Fruit fly (Drosophila melanogaster) whole organism, prepupa: Measurements from ENCODE around the gene CG14868.

Experiments used
- Blimp-1 ChIP-seq: fragments of 200-800 bp; sonication (Bioruptor generic); optimal IDR thresholded peaks from 3 replicates; lab custom pipeline; 2017; ENCODE audit warnings: missing biosample characterization, missing genetic modification characterization, mild to moderate bottlenecking, moderate library complexity, missing genetic modification reagents
- CG10631 ChIP-seq: fragments of 200-800 bp; sonication (Bioruptor generic); optimal IDR thresholded peaks from 2 replicates; lab custom pipeline; 2016; ENCODE audit warnings: missing biosample characterization, missing genetic modification characterization
- CG11294 ChIP-seq: fragments of 200-800 bp; sonication (Bioruptor generic); IDR thresholded peaks from 2 replicates; pipeline ENCODE4 v1.3.6; 2022; ENCODE audit warnings: missing biosample characterization, missing genetic modification characterization
- CG11762 ChIP-seq: fragments of 200-800 bp; sonication (Bioruptor generic); optimal IDR thresholded peaks from 3 replicates; lab custom pipeline; 2016; ENCODE audit warnings: missing biosample characterization, missing genetic modification characterization; ENCODE audit not compliant: insufficient read depth
- CG1621 ChIP-seq: fragments of 200-800 bp; sonication (Bioruptor generic); optimal IDR thresholded peaks from 3 replicates; lab custom pipeline; 2018; ENCODE audit warnings: missing biosample characterization, mild to moderate bottlenecking, missing genetic modification characterization
- CG3032 ChIP-seq: fragments of 200-800 bp; optimal IDR thresholded peaks from 2 replicates; lab custom pipeline; 2019; ENCODE audit warnings: missing biosample characterization, mild to moderate bottlenecking, missing genetic modification characterization, moderate library complexity
- CG31627 ChIP-seq: fragments of 200-800 bp; sonication (Bioruptor generic); optimal IDR thresholded peaks from 3 replicates; lab custom pipeline; 2016; ENCODE audit warnings: missing biosample characterization, missing genetic modification characterization
- CG32006 ChIP-seq: fragments of 200-800 bp; sonication (Bioruptor generic); optimal IDR thresholded peaks from 3 replicates; lab custom pipeline; 2017; ENCODE audit warnings: missing biosample characterization, mild to moderate bottlenecking, missing genetic modification characterization
- CG34406 ChIP-seq: fragments of 200-800 bp; sonication (Bioruptor generic); optimal IDR thresholded peaks from 3 replicates; lab custom pipeline; 2016; ENCODE audit warnings: missing biosample characterization, missing genetic modification characterization
- CG3919 ChIP-seq: fragments of 200-800 bp; sonication (Bioruptor generic); optimal IDR thresholded peaks from 3 replicates; lab custom pipeline; 2016; ENCODE audit warnings: missing biosample characterization, missing genetic modification characterization
- CG4318 ChIP-seq: fragments of 200-800 bp; sonication (Bioruptor generic); optimal IDR thresholded peaks from 3 replicates; lab custom pipeline; 2017; ENCODE audit warnings: missing biosample characterization, mild to moderate bottlenecking, missing genetic modification characterization
- CG6163 ChIP-seq: fragments of 200-800 bp; sonication (Bioruptor generic); IDR thresholded peaks from 3 replicates; pipeline ENCODE4 v1.3.6; 2022; ENCODE audit warnings: missing biosample characterization, missing genetic modification characterization
- CG6276 ChIP-seq: fragments of 200-800 bp; sonication (Bioruptor generic); optimal IDR thresholded peaks from 2 replicates; lab custom pipeline; 2017; ENCODE audit warnings: missing biosample characterization, mild to moderate bottlenecking, missing genetic modification characterization
- CG6792 ChIP-seq: fragments of 200-800 bp; sonication (Bioruptor generic); optimal IDR thresholded peaks from 3 replicates; lab custom pipeline; 2016; ENCODE audit warnings: missing biosample characterization, missing genetic modification characterization
- CG6854 ChIP-seq: fragments of 200-800 bp; sonication (Bioruptor generic); optimal IDR thresholded peaks from 2 replicates; lab custom pipeline; 2017; ENCODE audit warnings: missing biosample characterization, mild to moderate bottlenecking, missing genetic modification characterization
- CG7368 ChIP-seq: fragments of 200-800 bp; sonication (Bioruptor generic); optimal IDR thresholded peaks from 3 replicates; lab custom pipeline; 2016; ENCODE audit warnings: missing biosample characterization, missing genetic modification characterization
- CG8319 ChIP-seq: fragments of 200-800 bp; sonication (Bioruptor generic); optimal IDR thresholded peaks from 3 replicates; lab custom pipeline; 2016; ENCODE audit warnings: missing biosample characterization, missing genetic modification characterization
- CG9139 ChIP-seq: fragments of 200-800 bp; sonication (Bioruptor generic); optimal IDR thresholded peaks from 3 replicates; lab custom pipeline; 2017; ENCODE audit warnings: missing biosample characterization, mild to moderate bottlenecking, missing genetic modification characterization
- Eip75B ChIP-seq: fragments of 200-800 bp; sonication (Bioruptor generic); optimal IDR thresholded peaks from 3 replicates; lab custom pipeline; 2016; ENCODE audit warnings: missing biosample characterization, missing genetic modification characterization
- Eip93F ChIP-seq: fragments of 200-800 bp; sonication (Bioruptor generic); optimal IDR thresholded peaks from 2 replicates; lab custom pipeline; 2016; ENCODE audit warnings: missing biosample characterization, mild to moderate bottlenecking, missing genetic modification characterization
- Gug ChIP-seq: fragments of 200-800 bp; sonication (Bioruptor generic); IDR thresholded peaks from 2 replicates; pipeline ENCODE4 v1.3.6; 2022; ENCODE audit warnings: missing biosample characterization, missing genetic modification characterization
- Hr38 ChIP-seq: sonication (Bioruptor generic); optimal IDR thresholded peaks from 2 replicates; lab custom pipeline; 2016; ENCODE audit warnings: missing biosample characterization, missing genetic modification characterization
- OdsH ChIP-seq: fragments of 200-800 bp; sonication (Bioruptor generic); optimal IDR thresholded peaks from 3 replicates; lab custom pipeline; 2016; ENCODE audit warnings: missing biosample characterization, missing genetic modification characterization
- Smox ChIP-seq: fragments of 200-800 bp; sonication (Bioruptor generic); optimal IDR thresholded peaks from 3 replicates; lab custom pipeline; 2016; ENCODE audit warnings: missing biosample characterization, missing genetic modification characterization
- Sox102F ChIP-seq: fragments of 200-800 bp; sonication (Bioruptor generic); optimal IDR thresholded peaks from 2 replicates; lab custom pipeline; 2016; ENCODE audit warnings: missing biosample characterization, mild to moderate bottlenecking, missing genetic modification characterization
- Sox14 ChIP-seq: fragments of 200-800 bp; sonication (Bioruptor generic); optimal IDR thresholded peaks from 3 replicates; lab custom pipeline; 2016; ENCODE audit warnings: missing biosample characterization, missing genetic modification characterization
- Sox15 ChIP-seq: fragments of 200-800 bp; sonication (Bioruptor generic); optimal IDR thresholded peaks from 3 replicates; lab custom pipeline; 2016; ENCODE audit warnings: missing biosample characterization, missing genetic modification characterization
- achi ChIP-seq: fragments of 200-800 bp; sonication (Bioruptor generic); optimal IDR thresholded peaks from 3 replicates; lab custom pipeline; 2016; ENCODE audit warnings: missing biosample characterization, missing genetic modification characterization
- cyc ChIP-seq: fragments of 200-800 bp; sonication (Bioruptor generic); optimal IDR thresholded peaks from 3 replicates; lab custom pipeline; 2016; ENCODE audit warnings: missing biosample characterization, missing genetic modification characterization
- dac ChIP-seq: fragments of 200-800 bp; sonication (Bioruptor generic); optimal IDR thresholded peaks from 2 replicates; lab custom pipeline; 2017; ENCODE audit warnings: missing biosample characterization, mild to moderate bottlenecking, missing genetic modification characterization
- dsx ChIP-seq: fragments of 200-800 bp; optimal IDR thresholded peaks from 3 replicates; lab custom pipeline; 2019; ENCODE audit warnings: missing biosample characterization, mild to moderate bottlenecking, missing genetic modification characterization, moderate library complexity; ENCODE audit not compliant: poor library complexity, severe bottlenecking
- esn ChIP-seq: fragments of 200-800 bp; sonication (Bioruptor generic); optimal IDR thresholded peaks from 2 replicates; lab custom pipeline; 2016; ENCODE audit warnings: missing biosample characterization, mild to moderate bottlenecking, missing genetic modification characterization, moderate library complexity
- fkh ChIP-seq: fragments of 200-800 bp; sonication (Bioruptor generic); optimal IDR thresholded peaks from 3 replicates; lab custom pipeline; 2017; ENCODE audit warnings: missing biosample characterization, mild to moderate bottlenecking, missing genetic modification characterization, moderate library complexity
- lz ChIP-seq: fragments of 200-800 bp; sonication (Bioruptor generic); optimal IDR thresholded peaks from 3 replicates; lab custom pipeline; 2016; ENCODE audit warnings: missing biosample characterization, missing genetic modification characterization
- net ChIP-seq: fragments of 200-800 bp; sonication (Bioruptor generic); optimal IDR thresholded peaks from 3 replicates; lab custom pipeline; 2016; ENCODE audit warnings: missing biosample characterization, missing genetic modification characterization
- pdm3 ChIP-seq: fragments of 200-800 bp; sonication (Bioruptor generic); optimal IDR thresholded peaks from 3 replicates; lab custom pipeline; 2016; ENCODE audit warnings: missing biosample characterization, missing genetic modification characterization
- salr ChIP-seq, 2 experiments: fragments of 200-800 bp; sonication (Bioruptor generic); optimal IDR thresholded peaks; 3 replicates each; lab custom pipeline; 2016 to 2018; ENCODE audit warnings: missing biosample characterization in 2 of 2, missing genetic modification characterization in 2 of 2, mild to moderate bottlenecking in 1 of 2
- spab ChIP-seq: fragments of 200-800 bp; sonication (Bioruptor generic); optimal IDR thresholded peaks from 2 replicates; lab custom pipeline; 2017; ENCODE audit warnings: missing biosample characterization, mild to moderate bottlenecking, missing genetic modification characterization, missing genetic modification reagents
- topi ChIP-seq: fragments of 200-800 bp; sonication (Bioruptor generic); optimal IDR thresholded peaks from 3 replicates; lab custom pipeline; 2016; ENCODE audit warnings: missing biosample characterization, missing genetic modification characterization
- vri ChIP-seq: fragments of 200-800 bp; sonication (Bioruptor generic); optimal IDR thresholded peaks from 3 replicates; lab custom pipeline; 2016; ENCODE audit warnings: missing biosample characterization, mild to moderate bottlenecking, missing genetic modification characterization

CG14868 gene

DNA sequence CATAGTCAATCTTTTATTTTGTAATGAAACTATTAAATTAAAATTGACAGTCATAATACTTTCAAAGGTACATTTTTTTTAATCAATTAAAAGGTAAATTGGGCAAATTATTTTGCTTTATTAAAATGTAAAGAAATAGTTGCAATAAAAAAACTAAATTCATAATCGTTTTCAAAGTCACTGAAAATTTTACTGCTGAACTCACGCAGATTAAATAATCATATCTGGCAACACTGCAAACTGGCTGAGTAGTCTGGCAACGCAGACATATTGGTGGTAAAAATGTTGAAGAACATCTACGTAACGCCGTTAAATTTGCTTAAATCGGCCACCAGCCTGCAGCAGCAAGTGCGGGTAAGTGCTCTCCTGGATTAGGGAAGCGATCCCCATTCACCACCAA is 39.3 kb downstream of the CG14868 start, which contains the start of gene mRpL9:
mRpL9 (plus strand) TSS at position 267 of the 400 bp plus-strand sequence.
- TF ChIP-seq net (GFP tag; lab: Kevin White, UChicago) (no peak), CG3032 (peak; percentile 31), esn (GFP tag; lab: Kevin White, UChicago) (peak; percentile 40), cyc (GFP tag; lab: Kevin White, UChicago) (peak; percentile 33), CG31627 (peak; percentile 26), achi (GFP tag; lab: Kevin White, UChicago) (no peak), Hr38 (GFP tag; lab: Kevin White, UChicago) (no peak)

DNA sequence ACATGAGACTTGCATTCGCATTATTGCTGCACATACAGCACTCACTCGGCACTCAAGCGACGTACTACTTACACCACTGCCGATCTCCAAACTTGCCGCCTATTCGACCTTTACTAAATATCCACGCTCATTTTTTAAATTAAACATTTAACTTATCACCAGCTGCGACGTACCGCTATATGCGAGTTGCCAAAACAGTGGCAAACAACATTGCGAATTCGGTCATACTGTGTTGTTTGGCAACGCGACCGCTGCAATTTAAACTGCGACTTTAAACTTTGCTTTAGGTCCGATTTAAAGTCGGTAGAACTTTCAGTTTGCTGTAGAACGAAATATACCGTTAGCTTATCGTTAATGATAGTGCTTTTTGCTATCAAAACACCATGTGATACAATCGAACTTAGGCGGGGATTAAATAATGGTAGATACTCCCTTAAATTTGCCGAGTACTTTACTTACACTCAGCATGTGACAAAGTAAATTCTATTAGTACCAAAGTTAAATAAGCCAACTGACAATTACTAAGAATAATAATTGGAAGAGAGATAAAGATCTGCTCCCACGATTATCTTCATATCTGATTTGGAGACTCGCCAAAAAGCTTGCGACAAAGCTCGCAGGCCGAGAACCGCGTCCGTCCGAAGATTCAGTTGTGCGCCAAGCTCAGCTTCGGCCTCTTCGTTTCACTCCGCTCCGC is 41.5 kb downstream of the CG14868 start, which contains the start of the genes CG6236 and ea:
CG6236 (minus strand) TSS at position 187 of the 697 bp plus-strand sequence.
ea (plus strand) TSS at position 647 of the 697 bp plus-strand sequence.
- TF ChIP-seq Sox14 (GFP tag; lab: Kevin White, UChicago) (no peak), CG10631 (GFP tag; lab: Kevin White, UChicago) (no peak), salr (GFP tag; optimal IDR thresholded peaks at IDR 0.05; lab: Kevin White, UChicago) (no peak)

DNA sequence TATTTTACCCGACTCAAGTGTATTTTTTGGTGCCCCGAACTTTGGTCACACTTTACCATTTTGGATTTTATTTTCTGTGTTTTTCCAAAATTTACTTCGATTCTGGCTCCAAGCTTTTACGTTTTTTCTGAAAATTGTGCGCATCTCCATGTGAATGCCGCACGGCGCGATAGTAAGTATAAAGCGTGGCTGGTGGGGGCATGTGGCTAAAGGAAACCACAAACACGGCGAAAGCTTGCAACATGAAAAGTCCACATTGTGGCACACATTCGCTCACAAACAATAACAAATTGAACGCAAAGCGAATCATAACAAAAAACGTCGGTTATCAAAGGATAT is 49.0 kb downstream of the CG14868 start, which contains the start of gene ear:
ear (plus strand) TSS at position 10 of the 339 bp plus-strand sequence.
- TF ChIP-seq CG6163 (GFP tag; lab: Robert Waterston, UW) (no peak), dsx (GFP tag; lab: Kevin White, UChicago) (peak; percentile 3)

DNA sequence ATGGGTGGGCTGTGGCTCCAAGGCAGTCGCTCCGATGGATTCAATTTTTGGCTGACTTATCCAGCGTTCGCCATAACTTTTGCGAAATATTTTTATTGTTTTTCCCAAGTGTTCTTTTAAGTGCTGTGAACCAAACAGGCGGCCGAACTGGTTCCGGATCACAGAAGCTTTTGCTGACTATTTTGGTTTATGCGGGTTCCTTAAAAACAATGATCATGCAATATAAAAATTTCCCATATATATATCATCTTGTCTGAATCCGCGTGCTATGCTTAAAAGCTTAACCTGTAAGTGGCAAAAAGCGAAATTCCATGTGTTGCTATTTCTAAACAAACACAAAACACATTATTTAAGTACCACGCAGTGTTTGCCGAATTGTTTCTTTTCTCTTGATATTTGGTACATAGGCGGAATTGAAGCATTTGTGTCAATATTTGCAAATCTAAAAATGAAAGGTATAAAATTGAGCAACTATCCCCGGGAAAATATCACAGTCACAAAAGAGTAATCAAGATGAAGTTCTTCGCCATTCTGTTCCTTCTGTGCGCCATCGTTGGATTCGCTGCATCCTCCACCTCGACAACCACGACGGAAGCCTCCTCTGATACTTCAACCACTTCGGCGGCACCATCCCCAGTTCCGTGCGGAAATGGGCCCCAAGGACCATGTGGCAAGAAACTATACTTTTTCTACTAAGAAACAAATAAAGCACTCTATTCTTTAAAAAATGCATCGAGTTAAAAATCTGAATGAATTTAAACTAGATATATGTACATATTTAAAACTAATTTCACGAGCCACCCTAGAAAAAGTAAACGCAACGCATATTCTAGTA is 49.6 kb downstream of the CG14868 start, which contains the start of the genes CG6276 and CG44040:
CG6276 (minus strand) TSS at position 158 of the 835 bp plus-strand sequence.
CG44040 (plus strand) TSS at position 467 of the 835 bp plus-strand sequence.
- TF ChIP-seq lz (GFP tag; lab: Kevin White, UChicago): peak; percentile 68
- no peak for TF ChIP-seq Smox (GFP tag; lab: Kevin White, UChicago)
- TF ChIP-seq CG31627: peak; percentile 57
- TF ChIP-seq spab (GFP tag; lab: Kevin White, UChicago): no peak
- peak; percentile 16 for TF ChIP-seq CG11762 (GFP tag; lab: Kevin White, UChicago)
- TF ChIP-seq CG4318 (GFP tag; lab: Kevin White, UChicago): no peak
- no peak for TF ChIP-seq Sox102F
- peak; percentile 55 for TF ChIP-seq CG3032
- TF ChIP-seq Sox14 (GFP tag; lab: Kevin White, UChicago): peak; percentile 61
- TF ChIP-seq CG11294 (GFP tag; lab: Robert Waterston, UW): peak; percentile 10; the same call in 1 of the 2 replicates
- TF ChIP-seq esn (GFP tag; lab: Kevin White, UChicago): peak; percentile 76
- peak; percentile 48 for TF ChIP-seq achi (GFP tag; lab: Kevin White, UChicago)
- no peak for TF ChIP-seq CG6854
- TF ChIP-seq Eip75B (GFP tag; lab: Kevin White, UChicago): peak; percentile 61
- peak; percentile 31 for TF ChIP-seq dsx (GFP tag; lab: Kevin White, UChicago)
- TF ChIP-seq CG6792 (GFP tag; lab: Kevin White, UChicago): peak; percentile 46
- TF ChIP-seq pdm3 (GFP tag; lab: Kevin White, UChicago): peak; percentile 69
- peak; percentile 58 for TF ChIP-seq CG10631 (GFP tag; lab: Kevin White, UChicago)
- peak; percentile 19 for TF ChIP-seq CG34406 (GFP tag; lab: Kevin White, UChicago)
- no peak for TF ChIP-seq CG6276 (GFP tag; lab: Kevin White, UChicago)
- TF ChIP-seq OdsH (GFP tag; lab: Kevin White, UChicago): peak; percentile 59
- no peak for TF ChIP-seq Eip93F (GFP tag; lab: Kevin White, UChicago)
- peak; percentile 59 for TF ChIP-seq fkh (GFP tag; lab: Kevin White, UChicago)
- peak; percentile 7 for TF ChIP-seq Blimp-1 (GFP tag; lab: Kevin White, UChicago)
- peak; percentile 37 for TF ChIP-seq cyc (GFP tag; lab: Kevin White, UChicago)
- TF ChIP-seq CG7368 (GFP tag; lab: Kevin White, UChicago): peak; percentile 24
- TF ChIP-seq CG1621 (tag; lab: Kevin White, UChicago): peak; percentile 26
- peak; percentile 20 for TF ChIP-seq Sox15 (GFP tag; lab: Kevin White, UChicago)
- no peak for TF ChIP-seq vri
- TF ChIP-seq topi (GFP tag; lab: Kevin White, UChicago): peak; percentile 63
- TF ChIP-seq CG3919 (GFP tag; lab: Kevin White, UChicago): peak; percentile 63
- no peak for TF ChIP-seq CG9139
- peak; percentile 40 to 64 for TF ChIP-seq salr (GFP tag; optimal IDR thresholded peaks at IDR 0.05; lab: Kevin White, UChicago)
- peak; percentile 51 for TF ChIP-seq dac (GFP tag; lab: Kevin White, UChicago)
- no peak for TF ChIP-seq CG8319 (GFP tag; lab: Kevin White, UChicago)
- no peak for TF ChIP-seq Gug (GFP tag; lab: Robert Waterston, UW)
- TF ChIP-seq CG32006: peak; percentile 63
